Worm (Caenorhabditis elegans): ENCODE data around the gene nhr-207.

DNA sequence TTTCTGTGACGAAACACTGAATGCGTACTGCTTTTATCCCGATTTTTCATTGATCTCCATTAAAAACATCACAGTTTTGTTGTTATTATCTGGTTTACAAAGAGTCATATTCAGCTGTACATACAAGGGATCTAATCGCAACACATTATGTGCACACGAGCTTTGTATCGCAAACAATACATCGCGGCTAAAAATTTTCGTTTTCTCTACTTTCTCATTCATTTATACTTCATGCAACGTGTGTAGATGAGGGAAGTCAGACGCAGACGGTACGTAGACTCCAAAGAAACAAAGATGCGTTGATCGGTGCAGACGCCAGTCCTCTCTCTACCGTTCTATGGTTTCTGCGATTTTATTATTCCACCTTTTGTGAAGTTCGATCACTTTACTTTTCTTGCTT is 10.9 kb downstream of the nhr-207 start, which contains the start of gene nhr-136:
- TF ChIP-seq nhr-12 (tag; optimal IDR thresholded peaks at IDR 0.05) (no peak), nhr-11 (tag; optimal IDR thresholded peaks at IDR 0.05) (no peak), jun-1 (tag; optimal IDR thresholded peaks at IDR 0.05) (no peak), unc-39 (tag; optimal IDR thresholded peaks at IDR 0.05) (no peak), pqm-1 (tag; optimal IDR thresholded peaks at IDR 0.05) (no peak), aly-2 (tag; optimal IDR thresholded peaks at IDR 0.05) (no peak), ztf-11 (tag; optimal IDR thresholded peaks at IDR 0.05) (no peak), ceh-28 (tag; optimal IDR thresholded peaks at IDR 0.05) (no peak), sea-2 (GFP tag; optimal IDR thresholded peaks at IDR 0.05) (no peak), nhr-28 (tag; optimal IDR thresholded peaks at IDR 0.05) (no peak), nhr-76 (tag; optimal IDR thresholded peaks at IDR 0.05) (no peak)

Data from whole organism, L3 larva.